Worm (Caenorhabditis elegans) whole organism, mixed stage, embryonic: ENCODE data around the gene C07A12.2.

ENCODE experiments used
- cnd-1 ChIP-seq: fragments of 200-800 bp; sonication (Bioruptor generic); optimal IDR thresholded peaks from 2 replicates; lab custom pipeline; 2018; ENCODE audit warnings: mild to moderate bottlenecking, missing genetic modification characterization, missing compliant biosample characterization
- elt-1 ChIP-seq: sonication (generic microtip); optimal IDR thresholded peaks from 2 replicates; lab custom pipeline; 2017; ENCODE audit warnings: missing genetic modification characterization, mild to moderate bottlenecking, missing compliant biosample characterization, antibody characterized with exemption, moderate library complexity, borderline replicate concordance; ENCODE audit not compliant: insufficient read depth
- lin-32 ChIP-seq: fragments of 200-800 bp; sonication (Bioruptor generic); optimal IDR thresholded peaks from 2 replicates; lab custom pipeline; 2018; ENCODE audit warnings: mild to moderate bottlenecking, missing genetic modification characterization, missing compliant biosample characterization
- mep-1 ChIP-seq: fragments of 150-350 bp; optimal IDR thresholded peaks from 2 replicates; lab custom pipeline; 2017; ENCODE audit warnings: missing biosample characterization, missing genetic modification reagents, missing genetic modification characterization, inconsistent platforms
- nhr-12 ChIP-seq: fragments of 150-350 bp; optimal IDR thresholded peaks from 2 replicates; lab custom pipeline; 2014; ENCODE audit warnings: missing biosample characterization, missing genetic modification characterization
- nhr-2 ChIP-seq: fragments of 150-350 bp; optimal IDR thresholded peaks from 2 replicates; lab custom pipeline; 2014; ENCODE audit warnings: missing biosample characterization, missing genetic modification characterization
- nhr-237 ChIP-seq: fragments of 150-350 bp; optimal IDR thresholded peaks from 2 replicates; lab custom pipeline; 2014; ENCODE audit warnings: missing biosample characterization, missing genetic modification characterization
- nhr-28 ChIP-seq: fragments of 150-350 bp; optimal IDR thresholded peaks from 2 replicates; lab custom pipeline; 2014; ENCODE audit warnings: missing biosample characterization, missing genetic modification characterization
- nhr-76 ChIP-seq: sonication (generic microtip); optimal IDR thresholded peaks from 2 replicates; lab custom pipeline; 2017; ENCODE audit warnings: missing biosample characterization, missing genetic modification characterization
- pha-4 ChIP-seq: fragments of 150-350 bp; optimal IDR thresholded peaks from 2 replicates; lab custom pipeline; 2018; ENCODE audit warnings: missing biosample characterization, missing genetic modification reagents, missing genetic modification characterization
- snpc-4 ChIP-seq: fragments of 150-350 bp; optimal IDR thresholded peaks from 2 replicates; lab custom pipeline; 2014; ENCODE audit warnings: missing biosample characterization, missing genetic modification characterization
- unc-62 ChIP-seq: fragments of 150-350 bp; optimal IDR thresholded peaks from 2 replicates; lab custom pipeline; 2014; ENCODE audit warnings: missing biosample characterization, missing genetic modification reagents, missing genetic modification characterization
- zip-8 ChIP-seq: fragments of 150-350 bp; optimal IDR thresholded peaks from 2 replicates; lab custom pipeline; 2014; ENCODE audit warnings: missing biosample characterization, missing genetic modification characterization

- no peak for TF ChIP-seq nhr-12 (tag; lab: Kevin White, UChicago)
- no peak for TF ChIP-seq nhr-28
- TF ChIP-seq snpc-4 (tag; lab: Kevin White, UChicago): no peak
- TF ChIP-seq nhr-237: no peak
- no peak for TF ChIP-seq nhr-76
- no peak for TF ChIP-seq lin-32 (GFP tag; lab: Kevin White, UChicago)
- TF ChIP-seq mep-1 (tag; lab: Kevin White, UChicago): no peak
- TF ChIP-seq unc-62 (GFP tag; lab: Kevin White, UChicago): no peak
- TF ChIP-seq zip-8: no peak
- TF ChIP-seq cnd-1 (tag; lab: Kevin White, UChicago): no peak
- no peak for TF ChIP-seq pha-4 (tag; lab: Kevin White, UChicago)
- TF ChIP-seq nhr-2 (tag; lab: Kevin White, UChicago): no peak
- TF ChIP-seq elt-1 (tag; lab: Kevin White, UChicago): no peak
Measured at ce11 chrX:4495814-4496567, 48.7 kb upstream of the C07A12.2 start.
